Fruit fly (Drosophila melanogaster) whole organism, embryonic: ENCODE results near the gene Cpr62Bc.

Experiments used
- Asciz ChIP-seq: fragments of 200-800 bp; sonication (Bioruptor generic); optimal IDR thresholded peaks from 2 replicates; lab custom pipeline; 2017; ENCODE audit warnings: missing biosample characterization, mild to moderate bottlenecking, missing genetic modification characterization, missing genetic modification reagents
- Atf6 ChIP-seq: fragments of 200-800 bp; sonication (Bioruptor generic); IDR thresholded peaks from 2 replicates; pipeline ENCODE4 v1.3.6; 2022; ENCODE audit warnings: missing biosample characterization, missing genetic modification characterization
- CG10209 ChIP-seq: fragments of 200-800 bp; sonication (Bioruptor generic); optimal IDR thresholded peaks from 3 replicates; lab custom pipeline; 2017; ENCODE audit warnings: missing biosample characterization, mild to moderate bottlenecking, missing genetic modification characterization, missing genetic modification reagents
- CG1024 ChIP-seq: fragments of 200-800 bp; sonication (Bioruptor generic); IDR thresholded peaks from 2 replicates; pipeline ENCODE4 v1.3.6; 2022; ENCODE audit warnings: missing biosample characterization, missing genetic modification characterization
- CG10979 ChIP-seq: fragments of 200-800 bp; sonication (Bioruptor generic); optimal IDR thresholded peaks from 2 replicates; lab custom pipeline; 2018; ENCODE audit warnings: missing biosample characterization, mild to moderate bottlenecking, missing genetic modification characterization, moderate library complexity
- CG11085 ChIP-seq: fragments of 200-800 bp; sonication (Bioruptor generic); IDR thresholded peaks from 2 replicates; pipeline ENCODE4 v1.3.6; 2022; ENCODE audit warnings: missing biosample characterization, missing genetic modification characterization
- CG11696 ChIP-seq: fragments of 200-800 bp; sonication (Bioruptor generic); IDR thresholded peaks from 2 replicates; pipeline ENCODE4 v1.3.6; 2022; ENCODE audit warnings: missing biosample characterization, missing genetic modification characterization
- CG12104 ChIP-seq: fragments of 200-800 bp; sonication (Bioruptor generic); optimal IDR thresholded peaks from 3 replicates; lab custom pipeline; 2016; ENCODE audit warnings: missing biosample characterization, missing genetic modification characterization
- CG13894 ChIP-seq: fragments of 200-800 bp; sonication (Bioruptor generic); optimal IDR thresholded peaks from 3 replicates; lab custom pipeline; 2018; ENCODE audit warnings: missing biosample characterization, mild to moderate bottlenecking, missing genetic modification characterization, moderate library complexity
- CG15479 ChIP-seq: fragments of 200-800 bp; sonication (Bioruptor generic); optimal IDR thresholded peaks from 3 replicates; lab custom pipeline; 2019; ENCODE audit warnings: missing biosample characterization, mild to moderate bottlenecking, missing genetic modification characterization, moderate library complexity
- CG15601 ChIP-seq: fragments of 200-800 bp; sonication (Bioruptor generic); optimal IDR thresholded peaks from 3 replicates; lab custom pipeline; 2019; ENCODE audit warnings: missing biosample characterization, mild to moderate bottlenecking, missing genetic modification characterization, moderate library complexity
- CG18011 ChIP-seq: fragments of 200-800 bp; sonication (Bioruptor generic); optimal IDR thresholded peaks from 2 replicates; lab custom pipeline; 2017; ENCODE audit warnings: missing biosample characterization, missing genetic modification characterization, mild to moderate bottlenecking, moderate library complexity, missing genotype
- CG18599 ChIP-seq: fragments of 200-800 bp; sonication (Bioruptor generic); optimal IDR thresholded peaks from 3 replicates; lab custom pipeline; 2017; ENCODE audit warnings: missing biosample characterization, missing genetic modification characterization, mild to moderate bottlenecking, moderate library complexity, missing genetic modification reagents
- CG2678 ChIP-seq: fragments of 200-800 bp; sonication (Bioruptor generic); optimal IDR thresholded peaks from 3 replicates; lab custom pipeline; 2019; ENCODE audit warnings: missing biosample characterization, mild to moderate bottlenecking, missing genetic modification characterization, moderate library complexity
- CG32532 ChIP-seq: fragments of 200-800 bp; sonication (Bioruptor generic); IDR thresholded peaks from 2 replicates; pipeline ENCODE4 v1.3.6; 2022; ENCODE audit warnings: missing biosample characterization, missing genetic modification characterization
- CG33213 ChIP-seq: fragments of 200-800 bp; sonication (Bioruptor generic); optimal IDR thresholded peaks from 3 replicates; lab custom pipeline; 2016; ENCODE audit warnings: missing biosample characterization, missing genetic modification characterization
- CG3407 ChIP-seq: fragments of 200-800 bp; sonication (Bioruptor generic); optimal IDR thresholded peaks from 2 replicates; lab custom pipeline; 2018; ENCODE audit warnings: missing biosample characterization, mild to moderate bottlenecking, missing genetic modification characterization
- CG3838 ChIP-seq: fragments of 200-800 bp; sonication (Bioruptor generic); optimal IDR thresholded peaks from 3 replicates; lab custom pipeline; 2016; ENCODE audit warnings: missing biosample characterization, missing genetic modification characterization
- CG5180 ChIP-seq: fragments of 200-800 bp; sonication (Bioruptor generic); optimal IDR thresholded peaks from 3 replicates; lab custom pipeline; 2017; ENCODE audit warnings: missing biosample characterization, missing genetic modification characterization, mild to moderate bottlenecking, moderate library complexity, missing genetic modification reagents
- CG7745 ChIP-seq: fragments of 200-800 bp; sonication (Bioruptor generic); optimal IDR thresholded peaks from 2 replicates; lab custom pipeline; 2018; ENCODE audit warnings: missing biosample characterization, mild to moderate bottlenecking, missing genetic modification characterization, moderate library complexity
- CTCF ChIP-seq: fragments of 200-800 bp; sonication (Bioruptor generic); optimal IDR thresholded peaks from 2 replicates; lab custom pipeline; 2017; ENCODE audit warnings: missing biosample characterization, mild to moderate bottlenecking, missing genetic modification characterization, moderate library complexity
- CoRest ChIP-seq: fragments of 200-800 bp; sonication (Bioruptor generic); optimal IDR thresholded peaks from 3 replicates; lab custom pipeline; 2018; ENCODE audit warnings: missing biosample characterization, mild to moderate bottlenecking, missing genetic modification characterization, moderate library complexity
- Dek ChIP-seq: fragments of 200-800 bp; sonication (Bioruptor generic); optimal IDR thresholded peaks from 3 replicates; lab custom pipeline; 2019; ENCODE audit warnings: missing biosample characterization, mild to moderate bottlenecking, missing genetic modification characterization, moderate library complexity
- Fer1 ChIP-seq: fragments of 200-800 bp; sonication (Bioruptor generic); optimal IDR thresholded peaks from 2 replicates; lab custom pipeline; 2017; ENCODE audit warnings: missing biosample characterization, mild to moderate bottlenecking, missing genetic modification characterization
- HHEX ChIP-seq: fragments of 200-800 bp; sonication (Bioruptor generic); optimal IDR thresholded peaks from 3 replicates; lab custom pipeline; 2017; ENCODE audit warnings: missing biosample characterization, mild to moderate bottlenecking, missing genetic modification characterization, missing genetic modification reagents
- Hr78 ChIP-seq, 2 experiments: fragments of 200-800 bp in 1 of 2; fragments of >200 bp in 1 of 2; sonication (Bioruptor generic) in 1 of 2; optimal IDR thresholded peaks; 2 replicates each; lab custom pipeline; 2017 to 2019; ENCODE audit warnings: missing biosample characterization in 2 of 2, missing genetic modification characterization in 2 of 2, mild to moderate bottlenecking in 1 of 2, moderate library complexity in 1 of 2
- Meics ChIP-seq: fragments of 200-800 bp; sonication (Bioruptor generic); optimal IDR thresholded peaks from 2 replicates; lab custom pipeline; 2017; ENCODE audit warnings: missing biosample characterization, mild to moderate bottlenecking, missing genetic modification characterization
- Mes4 ChIP-seq: fragments of 200-800 bp; sonication (Bioruptor generic); optimal IDR thresholded peaks from 2 replicates; lab custom pipeline; 2016; ENCODE audit warnings: missing biosample characterization, missing genetic modification characterization
- Pdp1 ChIP-seq, 2 experiments: fragments of 200-800 bp; sonication (Bioruptor generic); optimal IDR thresholded peaks; 3 replicates each; lab custom pipeline; 2016; ENCODE audit warnings: missing biosample characterization in 2 of 2, missing genetic modification characterization in 2 of 2, mild to moderate bottlenecking in 1 of 2, moderate library complexity in 1 of 2
- Poxn ChIP-seq: fragments of 200-800 bp; sonication (Bioruptor generic); IDR thresholded peaks from 2 replicates; pipeline ENCODE4 v1.3.6; 2022; ENCODE audit warnings: missing biosample characterization, missing genetic modification characterization
- Sin3A ChIP-seq: fragments of >200 bp; optimal IDR thresholded peaks from 2 replicates; lab custom pipeline; 2018
- Sry-δ ChIP-seq: fragments of 200-800 bp; sonication (Bioruptor generic); optimal IDR thresholded peaks from 2 replicates; lab custom pipeline; 2016; ENCODE audit warnings: missing biosample characterization, missing genetic modification characterization
- az2 ChIP-seq: fragments of 200-800 bp; sonication (Bioruptor generic); optimal IDR thresholded peaks from 3 replicates; lab custom pipeline; 2016; ENCODE audit warnings: missing biosample characterization, missing genetic modification characterization
- corto ChIP-seq: fragments of 200-800 bp; sonication (Bioruptor generic); optimal IDR thresholded peaks from 2 replicates; lab custom pipeline; 2016; ENCODE audit warnings: missing biosample characterization, mild to moderate bottlenecking, missing genetic modification characterization, moderate library complexity
- crc ChIP-seq: fragments of 200-800 bp; sonication (Bioruptor generic); optimal IDR thresholded peaks from 2 replicates; lab custom pipeline; 2016; ENCODE audit warnings: missing biosample characterization, missing genetic modification characterization
- dm ChIP-seq: fragments of 200-800 bp; sonication (Bioruptor generic); optimal IDR thresholded peaks from 3 replicates; lab custom pipeline; 2016; ENCODE audit warnings: missing biosample characterization, missing genetic modification characterization
- dpn ChIP-seq, 2 experiments: fragments of 200-800 bp; sonication (Bioruptor generic); optimal IDR thresholded peaks; 3 replicates each; lab custom pipeline; 2016; ENCODE audit warnings: missing biosample characterization in 2 of 2, missing genetic modification characterization in 2 of 2
- en ChIP-seq: fragments of 200-800 bp; sonication (Bioruptor generic); optimal IDR thresholded peaks from 2 replicates; lab custom pipeline; 2016; ENCODE audit warnings: missing biosample characterization, missing genetic modification characterization
- fd64A ChIP-seq: fragments of 200-800 bp; sonication (Bioruptor generic); optimal IDR thresholded peaks from 3 replicates; lab custom pipeline; 2018; ENCODE audit warnings: missing biosample characterization, mild to moderate bottlenecking, missing genetic modification characterization
- hb ChIP-seq: fragments of 200-800 bp; sonication (Bioruptor generic); IDR thresholded peaks from 3 replicates; pipeline ENCODE4 v1.3.6; 2022; ENCODE audit warnings: missing biosample characterization, missing genetic modification characterization; ENCODE audit not compliant: partially characterized antibody
- ken ChIP-seq: fragments of 200-800 bp; sonication (Bioruptor generic); IDR thresholded peaks from 3 replicates; pipeline ENCODE4 v1.3.6; 2022; ENCODE audit warnings: missing biosample characterization, missing genetic modification characterization
- lmd ChIP-seq: fragments of 200-800 bp; sonication (Bioruptor generic); IDR thresholded peaks from 2 replicates; pipeline ENCODE4 v1.3.6; 2022; ENCODE audit warnings: missing biosample characterization, missing genetic modification characterization
- onecut ChIP-seq: fragments of 200-800 bp; sonication (Bioruptor generic); IDR thresholded peaks from 2 replicates; pipeline ENCODE4 v1.3.6; 2022; ENCODE audit warnings: missing biosample characterization, missing genetic modification characterization
- pb ChIP-seq: fragments of 200-800 bp; sonication (Bioruptor generic); optimal IDR thresholded peaks from 3 replicates; lab custom pipeline; 2016; ENCODE audit warnings: missing biosample characterization, missing genetic modification characterization
- pfk ChIP-seq: fragments of 200-800 bp; sonication (Bioruptor generic); optimal IDR thresholded peaks from 2 replicates; lab custom pipeline; 2018; ENCODE audit warnings: missing biosample characterization, mild to moderate bottlenecking, missing genetic modification characterization, moderate library complexity
- rib ChIP-seq: fragments of 200-800 bp; sonication (Bioruptor generic); IDR thresholded peaks from 2 replicates; pipeline ENCODE4 v1.3.6; 2022; ENCODE audit warnings: missing biosample characterization, missing genetic modification characterization
- salm ChIP-seq: fragments of 200-800 bp; sonication (Bioruptor generic); optimal IDR thresholded peaks from 2 replicates; lab custom pipeline; 2018; ENCODE audit warnings: missing biosample characterization, mild to moderate bottlenecking, missing genetic modification characterization
- slou ChIP-seq: fragments of 200-800 bp; sonication (Bioruptor generic); optimal IDR thresholded peaks from 3 replicates; lab custom pipeline; 2016; ENCODE audit warnings: missing biosample characterization, missing genetic modification characterization
- sna ChIP-seq: fragments of 200-800 bp; sonication (Bioruptor generic); IDR thresholded peaks from 2 replicates; pipeline ENCODE4 v1.3.6; 2022; ENCODE audit warnings: missing biosample characterization, missing genetic modification characterization; ENCODE audit not compliant: partially characterized antibody
- unpg ChIP-seq: fragments of 200-800 bp; sonication (Bioruptor generic); optimal IDR thresholded peaks from 3 replicates; lab custom pipeline; 2018; ENCODE audit warnings: missing biosample characterization, mild to moderate bottlenecking, missing genetic modification characterization, moderate library complexity

The Cpr62Bc gene

DNA sequence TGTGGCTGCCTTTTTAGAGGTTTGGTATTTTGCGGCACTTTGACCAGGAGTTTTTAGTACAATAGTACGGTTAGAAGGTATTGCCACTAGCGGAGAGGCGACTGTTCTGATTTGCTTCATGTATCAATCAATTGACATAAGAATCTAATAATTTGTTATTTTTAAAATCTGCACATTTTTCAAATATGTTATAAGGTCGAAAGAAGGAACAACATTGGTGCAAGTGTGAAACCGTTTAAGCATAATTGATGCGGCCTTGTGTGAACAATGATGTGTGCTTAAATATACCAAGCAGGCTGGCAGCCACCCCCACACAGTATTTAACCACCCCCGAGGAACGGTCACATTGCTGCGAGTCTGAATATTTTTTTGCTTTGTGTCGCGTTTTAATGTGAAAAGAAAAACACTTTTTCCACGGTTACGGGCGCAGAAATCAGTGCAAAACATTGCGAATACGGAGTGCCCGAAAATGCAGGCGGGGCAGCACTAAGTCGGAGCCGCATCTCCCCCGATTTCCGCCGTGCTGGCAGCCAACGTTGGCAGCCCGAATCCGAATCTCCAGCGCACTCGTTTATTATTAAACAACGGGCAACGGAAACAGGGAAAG lies 23.3 kb upstream of the Cpr62Bc start, which contains the start of the genes HBS1 and CG12025 (continued):
- TF ChIP-seq rib (GFP tag; lab: Robert Waterston, UW) (no peak), ken (GFP tag; lab: Robert Waterston, UW) (peak; percentile 55; the same call in 1 of the 3 replicates), onecut (GFP tag; lab: Robert Waterston, UW) (peak; percentile 5; the same call in 1 of the 2 replicates), CG2678 (peak; percentile 65), CG10979 (tag; lab: Kevin White, UChicago) (peak; percentile 13), CG7745 (no peak), Sin3A (lab: Kevin White, UChicago) (peak; percentile 97), Sry-δ (GFP tag; lab: Kevin White, UChicago) (peak; percentile 63), Dek (peak; percentile 34), CoRest (tag; lab: Kevin White, UChicago) (peak; percentile 73), fd64A (GFP tag; lab: Kevin White, UChicago) (no peak), CG3838 (GFP tag; lab: Kevin White, UChicago) (peak; percentile 26), sna (GFP tag; lab: Robert Waterston, UW) (no peak), CG32532 (GFP tag; lab: Robert Waterston, UW) (peak; percentile 31; the same call in 1 of the 2 replicates), slou (no peak), corto (GFP tag; lab: Kevin White, UChicago) (no peak), crc (GFP tag; lab: Kevin White, UChicago) (no peak), CTCF (GFP tag; lab: Kevin White, UChicago) (no peak), Poxn (GFP tag; lab: Robert Waterston, UW) (0 out of 2 replicates have a peak, but pooled peaks have one; percentile 8), az2 (GFP tag; lab: Kevin White, UChicago) (peak; percentile 24), lmd (peak; percentile 69), CG18011 (GFP tag; lab: Kevin White, UChicago) (no peak), HHEX (GFP tag; lab: Kevin White, UChicago) (no peak), CG33213 (GFP tag; lab: Kevin White, UChicago) (peak; percentile 58), CG12104 (GFP tag; lab: Kevin White, UChicago) (no peak), CG18599 (GFP tag; lab: Kevin White, UChicago) (peak; percentile 44), Mes4 (GFP tag; lab: Kevin White, UChicago) (peak; percentile 10), Pdp1 (GFP tag; optimal IDR thresholded peaks at IDR 0.05; lab: Kevin White, UChicago) (peak; percentile 60 to 68), CG15479 (GFP tag; lab: Kevin White, UChicago) (no peak), Asciz (no peak), CG3407 (GFP tag; lab: Kevin White, UChicago) (peak; percentile 29), CG11085 (GFP tag; lab: Robert Waterston, UW) (peak; percentile 53; the same call in 1 of the 2 replicates), CG11696 (no peak), pfk (GFP tag; lab: Kevin White, UChicago) (no peak), CG10209 (no peak), dpn (GFP tag; optimal IDR thresholded peaks at IDR 0.05; lab: Kevin White, UChicago) (peak; percentile 51 to 64), CG13894 (tag; lab: Kevin White, UChicago) (peak; percentile 59), pb (no peak), unpg (peak; percentile 40), Meics (peak; percentile 49), CG15601 (tag; lab: Kevin White, UChicago) (peak; percentile 39), Hr78 (GFP tag; optimal IDR thresholded peaks at IDR 0.05; lab: Kevin White, UChicago) (no peak), Fer1 (no peak), hb (GFP tag; lab: Robert Waterston, UW) (no peak), en (GFP tag; lab: Kevin White, UChicago) (no peak), Atf6 (GFP tag; lab: Robert Waterston, UW) (peak; percentile 59), dm (peak; percentile 60), salm (no peak), CG5180 (GFP tag; lab: Kevin White, UChicago) (no peak), CG1024 (GFP tag; lab: Robert Waterston, UW) (peak; percentile 10; the same call in 1 of the 2 replicates)
